Fruit fly (Drosophila melanogaster) whole organism, embryonic: Measurements from ENCODE around the gene mRpL12.

Source experiments
- Adf1 ChIP-seq: fragments of 200-800 bp; sonication (Bioruptor generic); IDR thresholded peaks from 2 replicates; pipeline ENCODE4 v1.3.6; 2022; ENCODE audit warnings: missing biosample characterization, missing genetic modification characterization
- Antp ChIP-seq: fragments of 200-800 bp; sonication (Bioruptor generic); optimal IDR thresholded peaks from 3 replicates; lab custom pipeline; 2016; ENCODE audit warnings: missing biosample characterization, missing genetic modification characterization
- Blimp-1 ChIP-seq: fragments of 200-800 bp; sonication (Bioruptor generic); optimal IDR thresholded peaks from 3 replicates; lab custom pipeline; 2018; ENCODE audit warnings: missing biosample characterization, missing genetic modification characterization, mild to moderate bottlenecking, moderate library complexity, missing genetic modification reagents
- CG11093 ChIP-seq: fragments of 200-800 bp; sonication (Bioruptor generic); IDR thresholded peaks from 3 replicates; pipeline ENCODE4 v1.3.6; 2022; ENCODE audit warnings: missing biosample characterization, missing genetic modification characterization
- CG1233 ChIP-seq: fragments of 200-800 bp; sonication (Bioruptor generic); optimal IDR thresholded peaks from 4 replicates; lab custom pipeline; 2018; ENCODE audit warnings: missing biosample characterization, mild to moderate bottlenecking, missing genetic modification characterization
- CG12659 ChIP-seq: fragments of 200-800 bp; sonication (Bioruptor generic); optimal IDR thresholded peaks from 3 replicates; lab custom pipeline; 2017; ENCODE audit warnings: mild to moderate bottlenecking, missing biosample characterization, missing genetic modification reagents, missing genetic modification characterization
- CG14667 ChIP-seq: fragments of 200-800 bp; sonication (Bioruptor generic); IDR thresholded peaks from 2 replicates; pipeline ENCODE4 v1.3.6; 2022; ENCODE audit warnings: missing biosample characterization, missing genetic modification characterization
- CG14860 ChIP-seq: fragments of 200-800 bp; sonication (Bioruptor generic); IDR thresholded peaks from 3 replicates; pipeline ENCODE4 v1.3.6; 2022; ENCODE audit warnings: missing biosample characterization, missing genetic modification characterization; ENCODE audit not compliant: partially characterized antibody
- CG16779 ChIP-seq: fragments of 200-800 bp; sonication (Bioruptor generic); IDR thresholded peaks from 2 replicates; pipeline ENCODE4 v1.3.6; 2022; ENCODE audit warnings: missing biosample characterization, missing genetic modification characterization
- CG17186 ChIP-seq: fragments of 200-800 bp; sonication (Bioruptor generic); optimal IDR thresholded peaks from 3 replicates; lab custom pipeline; 2017; ENCODE audit warnings: missing biosample characterization, missing genetic modification reagents, missing genetic modification characterization
- CG30020 ChIP-seq: fragments of 200-800 bp; optimal IDR thresholded peaks from 2 replicates; lab custom pipeline; 2019; ENCODE audit warnings: missing biosample characterization, mild to moderate bottlenecking, missing genetic modification characterization, moderate library complexity
- CG34224 ChIP-seq: fragments of 200-800 bp; sonication (Bioruptor generic); IDR thresholded peaks from 3 replicates; pipeline ENCODE4 v1.3.6; 2022; ENCODE audit warnings: missing biosample characterization, missing genetic modification characterization; ENCODE audit not compliant: partially characterized antibody
- CG3726 ChIP-seq: fragments of 200-800 bp; sonication (Bioruptor generic); IDR thresholded peaks from 3 replicates; pipeline ENCODE4, ENCODE4 v1.3.6; 2022; ENCODE audit warnings: missing biosample characterization, missing genetic modification characterization
- CG3847 ChIP-seq: fragments of 200-800 bp; sonication (Bioruptor generic); IDR thresholded peaks from 2 replicates; pipeline ENCODE4 v1.3.6; 2022; ENCODE audit warnings: missing biosample characterization, missing genetic modification characterization
- CG5180 ChIP-seq: fragments of 200-800 bp; sonication (Bioruptor generic); optimal IDR thresholded peaks from 3 replicates; lab custom pipeline; 2017; ENCODE audit warnings: missing biosample characterization, missing genetic modification characterization, mild to moderate bottlenecking, moderate library complexity, missing genetic modification reagents
- CG6791 ChIP-seq: fragments of 200-800 bp; sonication (Bioruptor generic); IDR thresholded peaks from 3 replicates; pipeline ENCODE4 v1.3.6; 2022; ENCODE audit warnings: missing biosample characterization, missing genetic modification characterization; ENCODE audit not compliant: partially characterized antibody
- CG7271 ChIP-seq: fragments of 200-800 bp; sonication (Bioruptor generic); optimal IDR thresholded peaks from 2 replicates; lab custom pipeline; 2018; ENCODE audit warnings: missing biosample characterization, mild to moderate bottlenecking, missing genetic modification characterization, moderate library complexity
- CG7745 ChIP-seq: fragments of 200-800 bp; sonication (Bioruptor generic); optimal IDR thresholded peaks from 2 replicates; lab custom pipeline; 2018; ENCODE audit warnings: missing biosample characterization, mild to moderate bottlenecking, missing genetic modification characterization, moderate library complexity
- CG7928 ChIP-seq: fragments of 200-800 bp; sonication (Bioruptor generic); optimal IDR thresholded peaks from 2 replicates; lab custom pipeline; 2017; ENCODE audit warnings: missing biosample characterization, mild to moderate bottlenecking, missing genetic modification characterization
- CG9609 ChIP-seq: fragments of 200-800 bp; sonication (Bioruptor generic); optimal IDR thresholded peaks from 3 replicates; lab custom pipeline; 2016; ENCODE audit warnings: missing biosample characterization, missing genetic modification characterization
- CoRest ChIP-seq: fragments of 200-800 bp; sonication (Bioruptor generic); optimal IDR thresholded peaks from 3 replicates; lab custom pipeline; 2018; ENCODE audit warnings: missing biosample characterization, mild to moderate bottlenecking, missing genetic modification characterization, moderate library complexity
- Dbx ChIP-seq: fragments of 200-800 bp; sonication (Bioruptor generic); IDR thresholded peaks from 3 replicates; pipeline ENCODE4 v1.3.6; 2022; ENCODE audit warnings: missing biosample characterization, missing genetic modification characterization
- Dip2 ChIP-seq: fragments of 200-800 bp; sonication (Bioruptor generic); IDR thresholded peaks from 2 replicates; pipeline ENCODE4 v1.3.6; 2022; ENCODE audit warnings: missing biosample characterization, missing genetic modification characterization
- Eip74EF ChIP-seq, 2 experiments: fragments of 200-800 bp in 1 of 2; fragments of >200 bp in 1 of 2; sonication (Bioruptor generic) in 1 of 2; optimal IDR thresholded peaks; 2 replicates each; lab custom pipeline; 2017 to 2019; ENCODE audit warnings: missing biosample characterization in 2 of 2, missing genetic modification characterization in 2 of 2, mild to moderate bottlenecking in 1 of 2, moderate library complexity in 1 of 2
- GATAe ChIP-seq: fragments of 200-800 bp; sonication (Bioruptor generic); conservative IDR thresholded peaks from 2 replicates; pipeline ENCODE4 v1.3.6; 2022; ENCODE audit warnings: missing biosample characterization, missing genetic modification characterization
- Lim3 ChIP-seq: fragments of 200-800 bp; sonication (Bioruptor generic); IDR thresholded peaks from 2 replicates; pipeline ENCODE4 v1.3.6; 2022; ENCODE audit warnings: missing biosample characterization, missing genetic modification characterization
- Mad ChIP-seq: fragments of 200-800 bp; sonication (Bioruptor generic); optimal IDR thresholded peaks from 2 replicates; lab custom pipeline; 2016; ENCODE audit warnings: missing biosample characterization, missing genetic modification characterization
- NC2α ChIP-seq: fragments of 200-800 bp; sonication (Bioruptor generic); optimal IDR thresholded peaks from 2 replicates; lab custom pipeline; 2016; ENCODE audit warnings: missing biosample characterization, missing genetic modification characterization
- Sox102F ChIP-seq: fragments of 200-800 bp; sonication (Bioruptor generic); optimal IDR thresholded peaks from 2 replicates; lab custom pipeline; 2018; ENCODE audit warnings: missing biosample characterization, mild to moderate bottlenecking, missing genetic modification characterization, moderate library complexity
- Ssrp ChIP-seq: fragments of 200-800 bp; sonication (Bioruptor generic); optimal IDR thresholded peaks from 2 replicates; lab custom pipeline; 2018; ENCODE audit warnings: missing biosample characterization, mild to moderate bottlenecking, missing genetic modification characterization, moderate library complexity
- ara ChIP-seq: fragments of 200-800 bp; sonication (Bioruptor generic); IDR thresholded peaks from 2 replicates; pipeline ENCODE4 v1.3.6; 2022; ENCODE audit warnings: missing biosample characterization, missing genetic modification characterization
- ash1 ChIP-seq: fragments of 200-800 bp; sonication (Bioruptor generic); optimal IDR thresholded peaks from 2 replicates; lab custom pipeline; 2018; ENCODE audit warnings: missing biosample characterization, mild to moderate bottlenecking, missing genetic modification characterization
- bigmax ChIP-seq: fragments of 200-800 bp; sonication (Bioruptor generic); optimal IDR thresholded peaks from 2 replicates; lab custom pipeline; 2018; ENCODE audit warnings: missing biosample characterization, mild to moderate bottlenecking, missing genetic modification characterization
- br ChIP-seq: fragments of >200 bp; optimal IDR thresholded peaks from 2 replicates; lab custom pipeline; 2017
- cad ChIP-seq: fragments of >200 bp; optimal IDR thresholded peaks from 2 replicates; lab custom pipeline; 2017; ENCODE audit warnings: missing biosample characterization, missing genetic modification characterization
- crc ChIP-seq: fragments of 200-800 bp; sonication (Bioruptor generic); optimal IDR thresholded peaks from 2 replicates; lab custom pipeline; 2016; ENCODE audit warnings: missing biosample characterization, missing genetic modification characterization
- croc ChIP-seq: fragments of 200-800 bp; sonication (Bioruptor generic); conservative IDR thresholded peaks from 3 replicates; pipeline ENCODE4 v1.3.6; 2022; ENCODE audit warnings: missing biosample characterization, missing genetic modification characterization
- esg ChIP-seq: fragments of 200-800 bp; sonication (Bioruptor generic); conservative IDR thresholded peaks from 2 replicates; pipeline ENCODE4 v1.3.6; 2022; ENCODE audit warnings: missing biosample characterization, missing genetic modification characterization
- fu2 ChIP-seq: fragments of 200-800 bp; sonication (Bioruptor generic); optimal IDR thresholded peaks from 2 replicates; lab custom pipeline; 2016; ENCODE audit warnings: missing biosample characterization, missing genetic modification characterization
- gt ChIP-seq: fragments of 200-800 bp; sonication (Bioruptor generic); IDR thresholded peaks from 2 replicates; pipeline ENCODE4 v1.3.6; 2022; ENCODE audit warnings: missing biosample characterization, missing genetic modification characterization
- hth ChIP-seq: fragments of >200 bp; optimal IDR thresholded peaks from 2 replicates; lab custom pipeline; 2017; ENCODE audit warnings: inconsistent platforms
- jumu ChIP-seq: fragments of 200-800 bp; sonication (Bioruptor generic); optimal IDR thresholded peaks from 3 replicates; lab custom pipeline; 2016; ENCODE audit warnings: missing biosample characterization, missing genetic modification characterization
- mirr ChIP-seq: fragments of 200-800 bp; sonication (Bioruptor generic); optimal IDR thresholded peaks from 3 replicates; lab custom pipeline; 2018; ENCODE audit warnings: missing biosample characterization, mild to moderate bottlenecking, missing genetic modification characterization
- nmo ChIP-seq: fragments of 200-800 bp; sonication (Bioruptor generic); optimal IDR thresholded peaks from 2 replicates; lab custom pipeline; 2018; ENCODE audit warnings: missing biosample characterization, mild to moderate bottlenecking, missing genetic modification characterization, moderate library complexity
- oc ChIP-seq: fragments of 200-800 bp; sonication (Bioruptor generic); optimal IDR thresholded peaks from 2 replicates; lab custom pipeline; 2018; ENCODE audit warnings: missing biosample characterization, mild to moderate bottlenecking, missing genetic modification characterization, moderate library complexity
- sna ChIP-seq: fragments of 200-800 bp; sonication (Bioruptor generic); IDR thresholded peaks from 2 replicates; pipeline ENCODE4 v1.3.6; 2022; ENCODE audit warnings: missing biosample characterization, missing genetic modification characterization; ENCODE audit not compliant: partially characterized antibody
- so ChIP-seq: fragments of 200-800 bp; sonication (Bioruptor generic); IDR thresholded peaks from 3 replicates; pipeline ENCODE4 v1.3.6; 2022; ENCODE audit warnings: missing biosample characterization, missing genetic modification characterization
- stc ChIP-seq: fragments of 200-800 bp; sonication (Bioruptor generic); IDR thresholded peaks from 2 replicates; pipeline ENCODE4 v1.3.6; 2022; ENCODE audit warnings: missing biosample characterization, missing genetic modification characterization
- tio ChIP-seq: fragments of 200-800 bp; sonication (Bioruptor generic); optimal IDR thresholded peaks from 2 replicates; lab custom pipeline; 2017; ENCODE audit warnings: missing biosample characterization, missing genetic modification characterization, inconsistent platforms
- tup ChIP-seq: fragments of 200-800 bp; sonication (Bioruptor generic); optimal IDR thresholded peaks from 2 replicates; lab custom pipeline; 2016; ENCODE audit warnings: missing biosample characterization, mild to moderate bottlenecking, missing genetic modification characterization, moderate library complexity

Gene mRpL12

DNA sequence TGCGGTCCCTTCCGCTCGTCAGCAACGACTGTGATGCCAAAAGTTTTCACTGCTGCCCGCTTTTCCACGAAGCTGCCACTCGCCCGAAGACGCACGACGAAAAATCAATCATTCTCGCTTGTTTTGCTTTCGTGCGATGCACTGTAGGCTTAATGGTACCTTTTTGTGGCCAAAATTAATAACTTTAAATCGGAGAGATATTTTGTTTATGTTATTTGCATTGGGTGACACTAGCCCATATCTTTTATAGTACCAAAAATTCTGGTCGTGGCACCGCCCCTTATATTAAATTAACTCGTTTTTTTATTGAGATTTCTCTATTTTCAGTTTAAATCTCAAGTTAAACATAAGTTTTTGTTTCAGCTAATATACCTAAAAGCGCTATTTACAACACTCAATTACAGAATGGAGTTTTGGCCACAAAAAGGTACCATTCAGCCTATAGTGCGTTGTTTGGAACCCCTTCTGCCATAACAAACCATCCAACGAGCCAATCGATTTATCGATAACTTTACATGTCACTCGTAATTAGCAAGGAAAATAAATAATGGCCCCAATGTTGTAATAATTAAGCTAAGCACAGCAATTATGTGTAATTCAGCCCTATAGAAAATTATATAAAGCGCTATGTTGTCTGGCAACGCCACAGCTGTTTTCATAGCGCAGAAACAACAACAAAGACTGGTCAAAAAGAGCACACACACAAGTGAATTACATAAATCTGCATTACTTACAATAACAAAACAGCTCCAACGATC is 3.2 kb upstream of the mRpL12 start (continued):
- TF ChIP-seq CG12659, result peak; percentile 67
- peak; percentile 51 for TF ChIP-seq CG9609
- no peak for TF ChIP-seq CG16779
- peak; percentile 48 for TF ChIP-seq Mad (GFP tag; lab: Kevin White, UChicago)
- no peak for TF ChIP-seq CG3726
- TF ChIP-seq hth (lab: Kevin White, UChicago), result no peak
- TF ChIP-seq CG17186 (GFP tag; lab: Kevin White, UChicago), result no peak
- TF ChIP-seq CoRest (tag; lab: Kevin White, UChicago), result peak; percentile 82
- no peak for TF ChIP-seq CG14667 (GFP tag; lab: Robert Waterston, UW)
- TF ChIP-seq Lim3, result no peak
- TF ChIP-seq stc (GFP tag; lab: Robert Waterston, UW), result no peak
- TF ChIP-seq oc (tag; lab: Kevin White, UChicago), result peak; percentile 27
- TF ChIP-seq cad, result no peak
- no peak for TF ChIP-seq fu2 (GFP tag; lab: Kevin White, UChicago)
- TF ChIP-seq ash1, result no peak
- TF ChIP-seq so (GFP tag; lab: Robert Waterston, UW), result no peak
- TF ChIP-seq br, result no peak
- no peak for TF ChIP-seq bigmax (GFP tag; lab: Kevin White, UChicago)
- TF ChIP-seq Antp, result peak; percentile 53
- TF ChIP-seq crc (GFP tag; lab: Kevin White, UChicago), result peak; percentile 39
- TF ChIP-seq CG30020 (tag; lab: Kevin White, UChicago), result peak; percentile 8
- no peak for TF ChIP-seq Dip2 (GFP tag; lab: Robert Waterston, UW)
- TF ChIP-seq CG5180 (GFP tag; lab: Kevin White, UChicago), result peak; percentile 59
- no peak for TF ChIP-seq CG3847 (GFP tag; lab: Robert Waterston, UW)
- TF ChIP-seq CG7928 (GFP tag; lab: Kevin White, UChicago), result peak; percentile 2
- peak; percentile 60 for TF ChIP-seq Ssrp
- peak; percentile 4 for TF ChIP-seq tup
- no peak for TF ChIP-seq mirr (GFP tag; lab: Kevin White, UChicago)
- peak; percentile 41; the same call in 2 of the 3 replicates for TF ChIP-seq CG14860
- peak; percentile 31 for TF ChIP-seq tio (GFP tag; lab: Kevin White, UChicago)
- TF ChIP-seq CG7271 (tag; lab: Kevin White, UChicago), result no peak
- TF ChIP-seq Eip74EF (GFP tag; optimal IDR thresholded peaks at IDR 0.05; lab: Kevin White, UChicago), result peak in 1 of 2 experiments; percentile 18
- no peak; the same call in 1 of the 3 replicates for TF ChIP-seq CG6791 (GFP tag; lab: Robert Waterston, UW)
- no peak for TF ChIP-seq esg (GFP tag; lab: Robert Waterston, UW)
- TF ChIP-seq gt (GFP tag; lab: Robert Waterston, UW), result no peak
- peak; percentile 59 for TF ChIP-seq Blimp-1 (GFP tag; lab: Kevin White, UChicago)
- no peak for TF ChIP-seq CG7745 (tag; lab: Kevin White, UChicago)
- TF ChIP-seq croc, result peak; percentile 23; the same call in 2 of the 3 replicates
- no peak for TF ChIP-seq sna (GFP tag; lab: Robert Waterston, UW)
- no peak for TF ChIP-seq ara (GFP tag; lab: Robert Waterston, UW)
- TF ChIP-seq CG34224, result no peak
- peak; percentile 62 for TF ChIP-seq Sox102F
- no peak for TF ChIP-seq NC2α (GFP tag; lab: Kevin White, UChicago)
- 0 out of 3 replicates have a peak, but pooled peaks have one; percentile 47 for TF ChIP-seq CG11093 (GFP tag; lab: Robert Waterston, UW)
- peak; percentile 49 for TF ChIP-seq CG1233 (GFP tag; lab: Kevin White, UChicago)
- TF ChIP-seq nmo (GFP tag; lab: Kevin White, UChicago), result peak; percentile 76
- TF ChIP-seq Adf1, result no peak
- TF ChIP-seq Dbx (GFP tag; lab: Robert Waterston, UW), result no peak
- peak; percentile 45 for TF ChIP-seq jumu
- no peak for TF ChIP-seq GATAe (GFP tag; lab: Robert Waterston, UW)
